Fruit fly (Drosophila melanogaster) whole organism, pupa: Measurements from ENCODE around the gene xit.
A peak's percentile ranks its signal among the peaks of the same experiment; 100 is the strongest.

Source experiments
- CG32121 ChIP-seq: fragments of 200-800 bp; sonication (Bioruptor generic); IDR thresholded peaks from 2 replicates; pipeline ENCODE4 v1.3.6; 2022; ENCODE audit warnings: missing biosample characterization, missing genetic modification characterization
- CG9948 ChIP-seq: fragments of 200-800 bp; sonication (Bioruptor generic); optimal IDR thresholded peaks from 2 replicates; lab custom pipeline; 2018; ENCODE audit warnings: missing biosample characterization, mild to moderate bottlenecking, missing genetic modification characterization, moderate library complexity
- Ets98B ChIP-seq: fragments of 200-800 bp; sonication (Bioruptor generic); IDR thresholded peaks from 2 replicates; pipeline ENCODE4 v1.3.6; 2022; ENCODE audit warnings: missing biosample characterization, missing genetic modification characterization
- Snoo ChIP-seq: fragments of 200-800 bp; sonication (Bioruptor generic); optimal IDR thresholded peaks from 3 replicates; lab custom pipeline; 2017; ENCODE audit warnings: missing biosample characterization, mild to moderate bottlenecking, missing genetic modification characterization, inconsistent platforms
- gl ChIP-seq: fragments of 200-800 bp; sonication (Bioruptor generic); optimal IDR thresholded peaks from 2 replicates; lab custom pipeline; 2018; ENCODE audit warnings: missing biosample characterization, mild to moderate bottlenecking, missing genetic modification characterization

DNA sequence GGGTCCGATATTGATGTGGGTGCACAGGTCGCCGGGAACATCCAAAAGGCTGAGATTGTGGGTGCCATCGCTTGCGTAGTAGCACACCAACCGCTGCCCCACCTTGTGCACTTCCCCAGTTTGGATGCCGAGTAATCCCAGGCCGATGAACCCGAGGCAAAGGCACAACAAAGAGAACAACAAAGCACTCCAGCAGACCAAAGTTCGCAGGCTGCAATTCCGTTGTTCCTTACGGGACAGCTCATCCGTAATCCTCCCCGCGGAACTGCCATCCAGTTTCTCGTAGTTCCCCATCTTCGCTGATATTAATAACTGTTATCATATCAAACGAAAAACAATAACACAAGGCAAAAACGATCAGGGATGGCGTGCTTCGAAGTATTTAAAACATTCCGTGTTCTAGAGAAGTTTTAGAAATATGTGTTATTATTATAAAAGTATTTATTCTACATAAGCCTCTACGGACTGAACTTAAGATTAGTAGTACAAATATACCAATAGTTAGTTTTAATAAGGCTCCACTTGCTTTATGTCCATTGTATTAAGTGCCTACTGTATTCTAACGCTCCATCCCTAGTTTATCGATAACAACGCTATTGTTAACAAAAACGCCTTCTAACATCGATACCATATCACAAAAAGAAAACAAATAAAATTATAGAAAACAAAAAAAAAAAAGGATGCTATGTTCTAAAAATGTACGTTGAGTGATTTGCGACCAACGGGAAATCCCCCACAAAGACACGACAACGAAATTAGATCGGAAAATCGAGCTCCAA lies 28.6 kb downstream of the xit start, which contains the start of the genes Cht11 and CG4558:
- TF ChIP-seq Ets98B (GFP tag; lab: Robert Waterston, UW): peak; percentile 78
- TF ChIP-seq CG32121 (GFP tag; lab: Robert Waterston, UW): peak; percentile 81
- TF ChIP-seq gl (tag; lab: Kevin White, UChicago): peak; percentile 12
- peak; percentile 72 for TF ChIP-seq CG9948 (tag; lab: Kevin White, UChicago)
- peak; percentile 73 for TF ChIP-seq Snoo (tag; lab: Kevin White, UChicago)
